Worm (Caenorhabditis elegans): ENCODE data around the gene nlp-14.

The nlp-14 gene

DNA sequence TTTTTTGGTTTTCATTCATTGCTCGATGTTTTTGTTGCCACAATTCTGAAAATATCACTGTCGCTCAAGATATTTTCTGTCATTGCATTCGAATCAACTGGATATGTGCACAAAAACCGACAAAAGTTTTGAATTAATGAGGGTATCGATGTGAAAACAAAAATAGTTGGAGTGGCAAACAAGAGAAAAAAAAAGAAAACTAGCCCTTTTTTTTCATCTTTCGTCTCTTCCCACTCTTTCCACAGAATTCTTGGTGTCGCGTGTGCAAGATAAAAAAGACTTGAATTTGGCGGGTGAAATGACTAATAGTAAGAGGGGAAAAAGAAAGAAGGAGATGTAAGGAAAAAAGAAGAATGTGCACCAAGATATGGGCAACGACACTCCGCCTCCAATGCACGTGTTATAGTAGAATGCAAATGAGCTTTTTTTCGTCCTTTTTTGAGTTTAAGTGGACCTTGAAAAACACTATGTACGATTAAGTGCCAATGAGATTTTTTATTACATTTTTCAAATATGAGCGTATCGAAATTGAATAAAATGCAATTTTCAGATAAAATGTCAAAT is 50.0 kb downstream of the nlp-14 start, which contains the start of the genes ubc-22 and ubc-21:
Gene ubc-22 (minus strand): TSS at position 51 of the 564 bp plus-strand sequence.
Gene ubc-21 (plus strand): TSS at position 514 of the 564 bp plus-strand sequence.
- TF ChIP-seq cnd-1 (tag; optimal IDR thresholded peaks at IDR 0.05) (no peak), mep-1 (tag; optimal IDR thresholded peaks at IDR 0.05) (no peak), elt-3 (tag; optimal IDR thresholded peaks at IDR 0.05) (no peak), mab-5 (tag; optimal IDR thresholded peaks at IDR 0.05) (no peak), unc-39 (tag; optimal IDR thresholded peaks at IDR 0.05) (no peak), flh-1 (GFP tag; optimal IDR thresholded peaks at IDR 0.05) (no peak), ham-2 (GFP tag; optimal IDR thresholded peaks at IDR 0.05) (no peak), zip-8 (tag; optimal IDR thresholded peaks at IDR 0.05) (no peak), bed-3 (GFP tag; optimal IDR thresholded peaks at IDR 0.05) (no peak), ceh-39 (tag; optimal IDR thresholded peaks at IDR 0.05) (no peak)

All from whole organism, mixed stage, embryonic.